Fruit fly (Drosophila melanogaster) whole organism, prepupa: Measurements from ENCODE around the gene Oat.

Experiments
- CG10631 ChIP-seq: fragments of 200-800 bp; sonication (Bioruptor generic); optimal IDR thresholded peaks from 2 replicates; lab custom pipeline; 2016; ENCODE audit warnings: missing biosample characterization, missing genetic modification characterization
- CG10669 ChIP-seq: fragments of 200-800 bp; sonication (Bioruptor generic); optimal IDR thresholded peaks from 3 replicates; lab custom pipeline; 2018; ENCODE audit warnings: missing biosample characterization, mild to moderate bottlenecking, missing genetic modification characterization, moderate library complexity
- CG11294 ChIP-seq: fragments of 200-800 bp; sonication (Bioruptor generic); IDR thresholded peaks from 2 replicates; pipeline ENCODE4 v1.3.6; 2022; ENCODE audit warnings: missing biosample characterization, missing genetic modification characterization
- CG11902 ChIP-seq: fragments of 200-800 bp; sonication (Bioruptor generic); optimal IDR thresholded peaks from 3 replicates; lab custom pipeline; 2016; ENCODE audit warnings: missing biosample characterization, missing genetic modification characterization
- CG15336 ChIP-seq: fragments of 200-800 bp; sonication (Bioruptor generic); IDR thresholded peaks from 2 replicates; pipeline ENCODE4 v1.3.6; 2022; ENCODE audit warnings: missing biosample characterization, missing genetic modification characterization
- CG1621 ChIP-seq: fragments of 200-800 bp; sonication (Bioruptor generic); optimal IDR thresholded peaks from 3 replicates; lab custom pipeline; 2018; ENCODE audit warnings: missing biosample characterization, mild to moderate bottlenecking, missing genetic modification characterization
- CG16779 ChIP-seq: fragments of 200-800 bp; sonication (Bioruptor generic); optimal IDR thresholded peaks from 3 replicates; lab custom pipeline; 2017; ENCODE audit warnings: missing biosample characterization, mild to moderate bottlenecking, missing genetic modification characterization
- CG3032 ChIP-seq: fragments of 200-800 bp; optimal IDR thresholded peaks from 2 replicates; lab custom pipeline; 2019; ENCODE audit warnings: missing biosample characterization, mild to moderate bottlenecking, missing genetic modification characterization, moderate library complexity
- CG31627 ChIP-seq: fragments of 200-800 bp; sonication (Bioruptor generic); optimal IDR thresholded peaks from 3 replicates; lab custom pipeline; 2016; ENCODE audit warnings: missing biosample characterization, missing genetic modification characterization
- CG32006 ChIP-seq: fragments of 200-800 bp; sonication (Bioruptor generic); optimal IDR thresholded peaks from 3 replicates; lab custom pipeline; 2017; ENCODE audit warnings: missing biosample characterization, mild to moderate bottlenecking, missing genetic modification characterization
- CG3919 ChIP-seq: fragments of 200-800 bp; sonication (Bioruptor generic); optimal IDR thresholded peaks from 3 replicates; lab custom pipeline; 2016; ENCODE audit warnings: missing biosample characterization, missing genetic modification characterization
- CG6276 ChIP-seq: fragments of 200-800 bp; sonication (Bioruptor generic); optimal IDR thresholded peaks from 2 replicates; lab custom pipeline; 2017; ENCODE audit warnings: missing biosample characterization, mild to moderate bottlenecking, missing genetic modification characterization
- CG6854 ChIP-seq: fragments of 200-800 bp; sonication (Bioruptor generic); optimal IDR thresholded peaks from 2 replicates; lab custom pipeline; 2017; ENCODE audit warnings: missing biosample characterization, mild to moderate bottlenecking, missing genetic modification characterization
- CG7368 ChIP-seq: fragments of 200-800 bp; sonication (Bioruptor generic); optimal IDR thresholded peaks from 3 replicates; lab custom pipeline; 2016; ENCODE audit warnings: missing biosample characterization, missing genetic modification characterization
- CG8319 ChIP-seq: fragments of 200-800 bp; sonication (Bioruptor generic); optimal IDR thresholded peaks from 3 replicates; lab custom pipeline; 2016; ENCODE audit warnings: missing biosample characterization, missing genetic modification characterization
- CG8632 ChIP-seq: fragments of 200-800 bp; sonication (Bioruptor generic); optimal IDR thresholded peaks from 3 replicates; lab custom pipeline; 2016; ENCODE audit warnings: missing biosample characterization, missing genetic modification characterization
- Eip75B ChIP-seq: fragments of 200-800 bp; sonication (Bioruptor generic); optimal IDR thresholded peaks from 3 replicates; lab custom pipeline; 2016; ENCODE audit warnings: missing biosample characterization, missing genetic modification characterization
- Ets21C ChIP-seq: fragments of 200-800 bp; sonication (Bioruptor generic); optimal IDR thresholded peaks from 3 replicates; lab custom pipeline; 2016; ENCODE audit warnings: missing biosample characterization, missing genetic modification characterization
- Hr38 ChIP-seq: sonication (Bioruptor generic); optimal IDR thresholded peaks from 2 replicates; lab custom pipeline; 2016; ENCODE audit warnings: missing biosample characterization, missing genetic modification characterization
- Hr39 ChIP-seq: fragments of 200-800 bp; sonication (Bioruptor generic); optimal IDR thresholded peaks from 2 replicates; lab custom pipeline; 2016; ENCODE audit warnings: missing biosample characterization, missing genetic modification characterization
- Lpt ChIP-seq: fragments of 200-800 bp; sonication (Bioruptor generic); optimal IDR thresholded peaks from 3 replicates; lab custom pipeline; 2016; ENCODE audit warnings: missing biosample characterization, missing genetic modification characterization
- OdsH ChIP-seq: fragments of 200-800 bp; sonication (Bioruptor generic); optimal IDR thresholded peaks from 3 replicates; lab custom pipeline; 2016; ENCODE audit warnings: missing biosample characterization, missing genetic modification characterization
- Smox ChIP-seq: fragments of 200-800 bp; sonication (Bioruptor generic); optimal IDR thresholded peaks from 3 replicates; lab custom pipeline; 2016; ENCODE audit warnings: missing biosample characterization, missing genetic modification characterization
- Sox102F ChIP-seq: fragments of 200-800 bp; sonication (Bioruptor generic); optimal IDR thresholded peaks from 2 replicates; lab custom pipeline; 2016; ENCODE audit warnings: missing biosample characterization, mild to moderate bottlenecking, missing genetic modification characterization
- achi ChIP-seq: fragments of 200-800 bp; sonication (Bioruptor generic); optimal IDR thresholded peaks from 3 replicates; lab custom pipeline; 2016; ENCODE audit warnings: missing biosample characterization, missing genetic modification characterization
- acj6 ChIP-seq: fragments of 200-800 bp; sonication (Bioruptor generic); optimal IDR thresholded peaks from 3 replicates; lab custom pipeline; 2016; ENCODE audit warnings: missing biosample characterization, missing genetic modification characterization
- cyc ChIP-seq: fragments of 200-800 bp; sonication (Bioruptor generic); optimal IDR thresholded peaks from 3 replicates; lab custom pipeline; 2016; ENCODE audit warnings: missing biosample characterization, missing genetic modification characterization
- dac ChIP-seq: fragments of 200-800 bp; sonication (Bioruptor generic); optimal IDR thresholded peaks from 2 replicates; lab custom pipeline; 2017; ENCODE audit warnings: missing biosample characterization, mild to moderate bottlenecking, missing genetic modification characterization
- eg ChIP-seq: fragments of 200-800 bp; sonication (Bioruptor generic); IDR thresholded peaks from 3 replicates; pipeline ENCODE4 v1.3.6; 2022; ENCODE audit warnings: missing biosample characterization, missing genetic modification characterization
- esn ChIP-seq: fragments of 200-800 bp; sonication (Bioruptor generic); optimal IDR thresholded peaks from 2 replicates; lab custom pipeline; 2016; ENCODE audit warnings: missing biosample characterization, mild to moderate bottlenecking, missing genetic modification characterization, moderate library complexity
- fd59A ChIP-seq: fragments of 200-800 bp; sonication (Bioruptor generic); optimal IDR thresholded peaks from 2 replicates; lab custom pipeline; 2017; ENCODE audit warnings: missing biosample characterization, mild to moderate bottlenecking, missing genetic modification characterization, missing genetic modification reagents
- fd85E ChIP-seq: fragments of 200-800 bp; sonication (Bioruptor generic); optimal IDR thresholded peaks from 3 replicates; lab custom pipeline; 2016; ENCODE audit warnings: missing biosample characterization, missing genetic modification characterization
- fkh ChIP-seq: fragments of 200-800 bp; sonication (Bioruptor generic); optimal IDR thresholded peaks from 3 replicates; lab custom pipeline; 2017; ENCODE audit warnings: missing biosample characterization, mild to moderate bottlenecking, missing genetic modification characterization, moderate library complexity
- lz ChIP-seq: fragments of 200-800 bp; sonication (Bioruptor generic); optimal IDR thresholded peaks from 3 replicates; lab custom pipeline; 2016; ENCODE audit warnings: missing biosample characterization, missing genetic modification characterization
- net ChIP-seq: fragments of 200-800 bp; sonication (Bioruptor generic); optimal IDR thresholded peaks from 3 replicates; lab custom pipeline; 2016; ENCODE audit warnings: missing biosample characterization, missing genetic modification characterization
- pdm3 ChIP-seq: fragments of 200-800 bp; sonication (Bioruptor generic); optimal IDR thresholded peaks from 3 replicates; lab custom pipeline; 2016; ENCODE audit warnings: missing biosample characterization, missing genetic modification characterization
- salr ChIP-seq, 2 experiments: fragments of 200-800 bp; sonication (Bioruptor generic); optimal IDR thresholded peaks; 3 replicates each; lab custom pipeline; 2016 to 2018; ENCODE audit warnings: missing biosample characterization in 2 of 2, missing genetic modification characterization in 2 of 2, mild to moderate bottlenecking in 1 of 2
- spab ChIP-seq: fragments of 200-800 bp; sonication (Bioruptor generic); optimal IDR thresholded peaks from 2 replicates; lab custom pipeline; 2017; ENCODE audit warnings: missing biosample characterization, mild to moderate bottlenecking, missing genetic modification characterization, missing genetic modification reagents
- svp ChIP-seq: fragments of 200-800 bp; sonication (Bioruptor generic); peaks from one replicate; lab custom pipeline; 2016; ENCODE audit warnings: missing biosample characterization, missing genetic modification characterization

Gene Oat

DNA sequence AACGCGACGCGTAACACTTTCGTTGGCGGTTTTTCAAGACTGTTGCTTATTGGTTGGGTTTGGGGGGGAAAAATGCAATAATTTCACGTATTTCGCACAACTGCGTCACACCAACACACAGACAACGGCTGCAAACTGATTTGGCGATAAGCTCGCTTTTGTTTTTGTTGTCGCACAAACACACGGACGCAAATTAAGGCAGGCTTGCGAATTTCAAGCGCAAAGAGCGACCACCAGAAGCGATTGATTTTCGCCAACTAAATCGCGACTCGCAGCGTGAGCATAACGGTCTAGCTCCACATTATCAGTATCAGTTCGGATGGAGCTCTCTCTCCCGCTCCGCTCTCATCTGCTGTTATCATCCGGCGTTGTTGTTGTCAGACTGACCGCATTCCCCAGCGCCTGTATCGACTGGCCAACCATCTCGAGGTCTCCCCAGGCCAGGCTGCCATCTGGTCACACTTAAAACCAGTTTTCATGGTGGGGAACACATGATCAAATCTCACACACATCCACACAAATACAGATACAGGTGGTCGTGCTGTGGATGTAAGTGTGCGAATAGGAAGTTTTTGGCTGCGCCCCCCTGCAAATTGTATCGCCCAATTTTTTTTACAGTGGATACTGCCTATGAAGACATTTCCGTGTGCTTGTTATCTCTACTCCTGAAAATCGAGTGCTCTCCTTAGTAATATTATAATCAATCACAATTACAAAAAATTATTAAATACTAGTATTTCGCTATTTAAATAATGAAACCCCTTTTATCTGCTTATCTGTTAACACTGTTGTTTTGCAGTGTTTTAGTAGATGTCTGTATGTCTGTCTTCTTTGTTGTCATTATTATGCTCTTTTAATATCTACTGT lies 16.7 kb downstream of the Oat start (continued):
- TF ChIP-seq cyc (GFP tag; lab: Kevin White, UChicago) (peak; percentile 64), CG8632 (peak; percentile 57), CG11902 (GFP tag; lab: Kevin White, UChicago) (peak; percentile 27), Hr38 (GFP tag; lab: Kevin White, UChicago) (no peak), CG31627 (GFP tag; lab: Kevin White, UChicago) (peak; percentile 69), CG11294 (GFP tag; lab: Robert Waterston, UW) (peak; percentile 59), net (peak; percentile 41), fkh (GFP tag; lab: Kevin White, UChicago) (peak; percentile 58), spab (GFP tag; lab: Kevin White, UChicago) (no peak), eg (peak; percentile 82; the same call in 2 of the 3 replicates), CG1621 (tag; lab: Kevin White, UChicago) (peak; percentile 14), Sox102F (GFP tag; lab: Kevin White, UChicago) (peak; percentile 52), CG15336 (peak; percentile 78), acj6 (GFP tag; lab: Kevin White, UChicago) (peak; percentile 58), CG7368 (GFP tag; lab: Kevin White, UChicago) (peak; percentile 40), CG8319 (GFP tag; lab: Kevin White, UChicago) (peak; percentile 93), Ets21C (no peak), CG32006 (GFP tag; lab: Kevin White, UChicago) (no peak), fd85E (GFP tag; lab: Kevin White, UChicago) (no peak), svp (GFP tag; lab: Kevin White, UChicago) (peak; percentile 82), pdm3 (GFP tag; lab: Kevin White, UChicago) (peak; percentile 71), dac (GFP tag; lab: Kevin White, UChicago) (no peak), CG6276 (GFP tag; lab: Kevin White, UChicago) (peak; percentile 51), salr (GFP tag; optimal IDR thresholded peaks at IDR 0.05; lab: Kevin White, UChicago) (peak in 1 of 2 experiments; percentile 8), fd59A (GFP tag; lab: Kevin White, UChicago) (no peak), CG3919 (peak; percentile 57), CG6854 (GFP tag; lab: Kevin White, UChicago) (peak; percentile 95)

DNA sequence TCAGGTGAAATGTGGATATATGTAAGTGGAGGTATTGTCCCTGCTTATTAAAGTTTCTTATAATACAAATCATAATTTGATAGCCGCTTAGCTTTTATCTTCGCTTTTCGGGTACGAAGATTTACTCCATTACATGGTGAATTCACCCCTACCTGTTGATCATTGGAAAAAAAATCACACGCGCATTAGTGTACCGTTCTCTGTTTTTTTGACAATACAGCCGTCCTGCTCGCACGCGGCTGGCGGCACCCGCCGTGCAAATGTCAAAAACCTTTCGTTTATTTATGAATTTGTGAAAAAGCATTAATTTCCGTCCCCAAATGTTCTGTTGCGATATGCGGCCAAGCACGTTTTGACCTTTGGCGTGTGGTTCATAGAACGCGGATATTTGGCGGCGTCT lies 17.8 kb downstream of the Oat start:
- no peak for TF ChIP-seq Hr39
- TF ChIP-seq CG1621 (tag; lab: Kevin White, UChicago), result no peak
- no peak for TF ChIP-seq esn
- no peak for TF ChIP-seq Sox102F (GFP tag; lab: Kevin White, UChicago)
- no peak for TF ChIP-seq fkh (GFP tag; lab: Kevin White, UChicago)
- TF ChIP-seq Smox, result no peak
- TF ChIP-seq eg, result no peak
- no peak for TF ChIP-seq Ets21C
- no peak for TF ChIP-seq acj6 (GFP tag; lab: Kevin White, UChicago)
- no peak for TF ChIP-seq CG10669 (GFP tag; lab: Kevin White, UChicago)
- TF ChIP-seq CG3032 (tag; lab: Kevin White, UChicago), result no peak
- TF ChIP-seq Lpt (GFP tag; lab: Kevin White, UChicago), result no peak
- no peak for TF ChIP-seq OdsH
- no peak for TF ChIP-seq CG10631 (GFP tag; lab: Kevin White, UChicago)
- no peak for TF ChIP-seq dac (GFP tag; lab: Kevin White, UChicago)
- TF ChIP-seq Eip75B (GFP tag; lab: Kevin White, UChicago), result no peak
- no peak for TF ChIP-seq lz (GFP tag; lab: Kevin White, UChicago)
- TF ChIP-seq CG16779, result no peak
- no peak for TF ChIP-seq achi
